Worm (Caenorhabditis elegans) whole organism, L2 larva: ENCODE data around the gene C25F9.6.

Experiments
- ceh-82 ChIP-seq: fragments of 150-350 bp; optimal IDR thresholded peaks from 2 replicates; lab custom pipeline; 2014; ENCODE audit warnings: missing biosample characterization, missing genetic modification characterization
- egl-27 ChIP-seq: sonication (generic microtip); optimal IDR thresholded peaks from 3 replicates; lab custom pipeline; 2017; ENCODE audit warnings: missing biosample characterization, missing genetic modification reagents, missing genetic modification characterization
- lin-39 ChIP-seq: fragments of 150-350 bp; optimal IDR thresholded peaks from 2 replicates; lab custom pipeline; 2014; ENCODE audit warnings: missing biosample characterization, missing genetic modification reagents, missing genetic modification characterization
- mdl-1 ChIP-seq, 2 experiments: fragments of 150-350 bp in 1 of 2; sonication (generic microtip) in 1 of 2; optimal IDR thresholded peaks; 2 replicates each; lab custom pipeline; 2017; ENCODE audit warnings: missing biosample characterization in 2 of 2, missing genetic modification characterization in 2 of 2
- nhr-237 ChIP-seq: fragments of 150-350 bp; optimal IDR thresholded peaks from 2 replicates; lab custom pipeline; 2014; ENCODE audit warnings: missing biosample characterization, missing genetic modification characterization
- nhr-25 ChIP-seq: fragments of 150-350 bp; sonication (generic microtip); optimal IDR thresholded peaks from 3 replicates; lab custom pipeline; 2014; ENCODE audit warnings: missing biosample characterization, missing genetic modification characterization
- nhr-6 ChIP-seq: fragments of 150-350 bp; optimal IDR thresholded peaks from 2 replicates; lab custom pipeline; 2014; ENCODE audit warnings: missing biosample characterization, missing genetic modification characterization
- nhr-77 ChIP-seq: fragments of 150-350 bp; optimal IDR thresholded peaks from 2 replicates; lab custom pipeline; 2014; ENCODE audit warnings: missing biosample characterization, missing genetic modification characterization
- ztf-4 ChIP-seq: fragments of 150-350 bp; optimal IDR thresholded peaks from 2 replicates; lab custom pipeline; 2014; ENCODE audit warnings: missing biosample characterization, missing genetic modification characterization

- TF ChIP-seq egl-27 (tag; lab: Kevin White, UChicago), result no peak
- no peak for TF ChIP-seq ztf-4 (tag; lab: Kevin White, UChicago)
- no peak for TF ChIP-seq nhr-237
- TF ChIP-seq nhr-77, result no peak
- TF ChIP-seq ceh-82 (tag; lab: Kevin White, UChicago), result no peak
- TF ChIP-seq mdl-1 (tag; optimal IDR thresholded peaks at IDR 0.05; lab: Kevin White, UChicago), result no peak
- TF ChIP-seq nhr-6 (tag; lab: Kevin White, UChicago), result no peak
- no peak for TF ChIP-seq nhr-25 (tag; lab: Kevin White, UChicago)
- no peak for TF ChIP-seq lin-39
Observed at ce11 chrV:19390029-19390428, 15.1 kb downstream of the C25F9.6 start, which contains the start of gene slcr-46.2.
